Fruit fly (Drosophila melanogaster): Measurements from ENCODE around the gene Xport-A.

The Xport-A gene

DNA sequence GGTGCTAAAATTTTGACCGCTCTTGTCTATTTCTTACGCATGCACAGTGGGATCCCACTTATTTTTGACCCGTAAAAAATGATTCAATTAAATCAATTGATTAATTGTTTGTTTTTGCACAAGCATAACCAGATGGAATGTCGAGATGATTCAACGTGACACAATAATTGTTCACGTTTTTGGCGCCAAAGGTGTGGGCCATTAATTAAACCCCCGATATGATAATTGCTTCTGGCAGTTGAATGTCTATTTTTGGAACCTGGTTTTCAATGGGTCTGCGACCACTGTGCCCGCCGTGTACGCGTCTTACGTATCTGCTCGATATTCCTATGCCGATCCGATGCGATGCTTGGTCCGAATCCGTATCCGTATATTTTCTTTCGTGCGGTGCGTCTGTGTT lies 23.2 kb downstream of the Xport-A start (continued):
- TF ChIP-seq CG18599 (GFP tag; optimal IDR thresholded peaks at IDR 0.05), result peak; percentile 78
- TF ChIP-seq Camta (GFP tag; optimal IDR thresholded peaks at IDR 0.05), result peak; percentile 42
- TF ChIP-seq sna (GFP tag; IDR thresholded peaks at IDR 0.05; ENCODE audit: partially characterized antibody), result no peak
- TF ChIP-seq dysf (GFP tag; IDR thresholded peaks at IDR 0.05), result peak; percentile 85
- TF ChIP-seq hth (optimal IDR thresholded peaks at IDR 0.05), result no peak
- peak; percentile 14 for TF ChIP-seq D19B (GFP tag; optimal IDR thresholded peaks at IDR 0.05)
- TF ChIP-seq ac (GFP tag; optimal IDR thresholded peaks at IDR 0.05), result peak; percentile 7
- TF ChIP-seq Pdp1 (GFP tag; optimal IDR thresholded peaks at IDR 0.05), result peak; percentile 81 to 85
- peak; percentile 75 for TF ChIP-seq lilli (GFP tag; optimal IDR thresholded peaks at IDR 0.05)
- TF ChIP-seq CG11696 (GFP tag; IDR thresholded peaks at IDR 0.05), result peak; percentile 68
- peak; percentile 76 for TF ChIP-seq CG32532 (GFP tag; IDR thresholded peaks at IDR 0.05)
- TF ChIP-seq CG8359 (GFP tag; optimal IDR thresholded peaks at IDR 0.05; ENCODE audit: borderline replicate concordance), result peak; percentile 45
- TF ChIP-seq br (optimal IDR thresholded peaks at IDR 0.05), result no peak
- TF ChIP-seq CG13775 (GFP tag; optimal IDR thresholded peaks at IDR 0.05), result peak; percentile 41
- peak; percentile 60 for TF ChIP-seq salm (tag; optimal IDR thresholded peaks at IDR 0.05)
- no peak for TF ChIP-seq CG2129 (GFP tag; IDR thresholded peaks at IDR 0.05; ENCODE audit: partially characterized antibody)
- no peak for TF ChIP-seq Nf-YB (GFP tag; optimal IDR thresholded peaks at IDR 0.05)
- TF ChIP-seq CG15269 (tag; optimal IDR thresholded peaks at IDR 0.05), result peak; percentile 74
- TF ChIP-seq stc (GFP tag; IDR thresholded peaks at IDR 0.05), result peak; percentile 69
- peak; percentile 49 for TF ChIP-seq Myb (GFP tag; optimal IDR thresholded peaks at IDR 0.05)
- TF ChIP-seq CG13624 (GFP tag; optimal IDR thresholded peaks at IDR 0.05), result peak; percentile 49
- TF ChIP-seq CG17568 (GFP tag; optimal IDR thresholded peaks at IDR 0.05), result peak; percentile 59
- peak; percentile 49 for TF ChIP-seq CG12155 (GFP tag; optimal IDR thresholded peaks at IDR 0.05)
- no peak for TF ChIP-seq nerfin-2 (GFP tag; IDR thresholded peaks at IDR 0.05; ENCODE audit: partially characterized antibody)
- peak; percentile 58; the same call in 1 of the 2 replicates for TF ChIP-seq CG17328 (GFP tag; IDR thresholded peaks at IDR 0.05)
- TF ChIP-seq Ada2b (GFP tag; IDR thresholded peaks at IDR 0.05), result peak; percentile 67
- peak; percentile 26; the same call in 1 of the 2 replicates for TF ChIP-seq gt (GFP tag; IDR thresholded peaks at IDR 0.05)
- 0 out of 2 replicates have a peak, but pooled peaks have one; percentile 51 for TF ChIP-seq CG17612 (GFP tag; IDR thresholded peaks at IDR 0.05)
- peak; percentile 71 for TF ChIP-seq CoRest (tag; optimal IDR thresholded peaks at IDR 0.05)
- peak; percentile 68 for TF ChIP-seq bcd (GFP tag; optimal IDR thresholded peaks at IDR 0.05)
- TF ChIP-seq HLH54F (GFP tag; optimal IDR thresholded peaks at IDR 0.05), result peak; percentile 55
- peak; percentile 57 for TF ChIP-seq CG8944 (GFP tag; optimal IDR thresholded peaks at IDR 0.05)
- TF ChIP-seq CG11085 (GFP tag; IDR thresholded peaks at IDR 0.05), result peak; percentile 45; the same call in 1 of the 2 replicates
- TF ChIP-seq CG10431 (GFP tag; optimal IDR thresholded peaks at IDR 0.05), result no peak
- no peak for TF ChIP-seq Opbp (GFP tag; IDR thresholded peaks at IDR 0.05; ENCODE audit: partially characterized antibody)
- TF ChIP-seq Mrtf (GFP tag; IDR thresholded peaks at IDR 0.05), result 0 out of 3 replicates have a peak, but pooled peaks have one; percentile 60
- TF ChIP-seq CG12299 (tag; optimal IDR thresholded peaks at IDR 0.05), result peak; percentile 36
- peak; percentile 67 for TF ChIP-seq CG32767 (GFP tag; IDR thresholded peaks at IDR 0.05)
- no peak for TF ChIP-seq pfk (GFP tag; optimal IDR thresholded peaks at IDR 0.05)
- peak; percentile 18 for TF ChIP-seq CTCF (GFP tag; optimal IDR thresholded peaks at IDR 0.05)
- no peak for TF ChIP-seq sima (GFP tag; optimal IDR thresholded peaks at IDR 0.05)
- TF ChIP-seq tll (GFP tag; optimal IDR thresholded peaks at IDR 0.05), result peak in 1 of 2 experiments; percentile 27
- no peak for TF ChIP-seq hkb (optimal IDR thresholded peaks at IDR 0.05)
- peak; percentile 74 for TF ChIP-seq hkb (GFP tag; IDR thresholded peaks at IDR 0.05)
- TF ChIP-seq CG4617 (GFP tag; optimal IDR thresholded peaks at IDR 0.05; ENCODE audit: borderline replicate concordance), result no peak
- TF ChIP-seq crol (GFP tag; IDR thresholded peaks at IDR 0.05), result no peak
- peak; percentile 66 for TF ChIP-seq Fer3 (tag; optimal IDR thresholded peaks at IDR 0.05)
- TF ChIP-seq sisA (GFP tag; IDR thresholded peaks at IDR 0.05), result peak; percentile 71
- peak; percentile 31 for TF ChIP-seq HmgD (GFP tag; optimal IDR thresholded peaks at IDR 0.05)
- TF ChIP-seq Dll (GFP tag; IDR thresholded peaks at IDR 0.05; ENCODE audit: partially characterized antibody), result 0 out of 4 replicates have a peak, but pooled peaks have one; percentile 20
- peak; percentile 16 for TF ChIP-seq trh (GFP tag; optimal IDR thresholded peaks at IDR 0.05)

All from whole organism, embryonic.